Worm (Caenorhabditis elegans): Measurements from ENCODE around the gene str-169.

Gene str-169

ce11 chrIV:4981027-4981426 lies 35.2 kb downstream of the str-169 start, which contains the start of gene srz-24:
TSS of gene srz-24 (minus strand) at chrIV:4981127.
- TF ChIP-seq ztf-29 (GFP tag; IDR thresholded peaks at IDR 0.05) (no peak), T22C8.4 (GFP tag; IDR thresholded peaks at IDR 0.05) (no peak), ref-1 (GFP tag; conservative IDR thresholded peaks at IDR 0.05) (no peak), med-1 (GFP tag; optimal IDR thresholded peaks at IDR 0.05; ENCODE audit: insufficient read depth) (no peak), klf-2 (GFP tag; conservative IDR thresholded peaks at IDR 0.05) (no peak), tab-1 (GFP tag; IDR thresholded peaks at IDR 0.05) (no peak), flt-1 (GFP tag; IDR thresholded peaks at IDR 0.05) (no peak), cog-1 (tag; optimal IDR thresholded peaks at IDR 0.05) (no peak), ztf-23 (GFP tag; IDR thresholded peaks at IDR 0.05) (no peak)

ce11 chrIV:4982477-4982876 lies 36.6 kb downstream of the str-169 start, which contains the start of gene E03H12.4:
TSS of gene E03H12.4 (plus strand) at chrIV:4982596.
- no peak for TF ChIP-seq flt-1 (GFP tag; IDR thresholded peaks at IDR 0.05)
- TF ChIP-seq ztf-23 (GFP tag; IDR thresholded peaks at IDR 0.05), result no peak
- no peak for TF ChIP-seq T22C8.4 (GFP tag; IDR thresholded peaks at IDR 0.05)
- TF ChIP-seq ref-1 (GFP tag; conservative IDR thresholded peaks at IDR 0.05), result no peak
- no peak for TF ChIP-seq ztf-29 (GFP tag; IDR thresholded peaks at IDR 0.05)
- TF ChIP-seq med-1 (GFP tag; optimal IDR thresholded peaks at IDR 0.05; ENCODE audit: insufficient read depth), result no peak
- no peak for TF ChIP-seq klf-2 (GFP tag; conservative IDR thresholded peaks at IDR 0.05)

- TF ChIP-seq flt-1 (GFP tag; IDR thresholded peaks at IDR 0.05) (no peak), med-1 (GFP tag; optimal IDR thresholded peaks at IDR 0.05; ENCODE audit: insufficient read depth) (no peak), ztf-29 (GFP tag; IDR thresholded peaks at IDR 0.05) (no peak), cog-1 (tag; optimal IDR thresholded peaks at IDR 0.05) (no peak)
These were observed 37.9 kb downstream of the str-169 start, which contains the start of gene clec-176 for ce11 chrIV:4983746-4984145. TSS of gene clec-176 (plus strand) at chrIV:4984046.

ce11 chrIV:4986246-4986645 lies 40.4 kb downstream of the str-169 start, which contains the start of gene clec-177:
TSS of gene clec-177 (plus strand) at chrIV:4986546.
- TF ChIP-seq klf-2 (GFP tag; conservative IDR thresholded peaks at IDR 0.05), result no peak
- no peak for TF ChIP-seq ref-1 (GFP tag; conservative IDR thresholded peaks at IDR 0.05)

- TF ChIP-seq klf-2 (GFP tag; conservative IDR thresholded peaks at IDR 0.05), result no peak
- no peak for TF ChIP-seq med-1 (GFP tag; optimal IDR thresholded peaks at IDR 0.05; ENCODE audit: insufficient read depth)
- TF ChIP-seq ref-1 (GFP tag; conservative IDR thresholded peaks at IDR 0.05), result no peak
- no peak for TF ChIP-seq ztf-23 (GFP tag; IDR thresholded peaks at IDR 0.05)
- TF ChIP-seq flt-1 (GFP tag; IDR thresholded peaks at IDR 0.05), result no peak
- no peak for TF ChIP-seq T22C8.4 (GFP tag; IDR thresholded peaks at IDR 0.05)
- no peak for TF ChIP-seq ztf-29 (GFP tag; IDR thresholded peaks at IDR 0.05)
- no peak for TF ChIP-seq tab-1 (GFP tag; IDR thresholded peaks at IDR 0.05)
- no peak for TF ChIP-seq cog-1 (tag; optimal IDR thresholded peaks at IDR 0.05)
These were observed 42.7 kb downstream of the str-169 start, which contains the start of gene E03H12.7 for ce11 chrIV:4988531-4988930. TSS of gene E03H12.7 (minus strand) at chrIV:4988631.

- TF ChIP-seq ref-1 (GFP tag; conservative IDR thresholded peaks at IDR 0.05) (no peak), T22C8.4 (GFP tag; IDR thresholded peaks at IDR 0.05) (no peak), cog-1 (tag; optimal IDR thresholded peaks at IDR 0.05) (no peak), tab-1 (GFP tag; IDR thresholded peaks at IDR 0.05) (no peak), klf-2 (GFP tag; conservative IDR thresholded peaks at IDR 0.05) (no peak), flt-1 (GFP tag; IDR thresholded peaks at IDR 0.05) (no peak), ztf-29 (GFP tag; IDR thresholded peaks at IDR 0.05) (no peak), med-1 (GFP tag; optimal IDR thresholded peaks at IDR 0.05; ENCODE audit: insufficient read depth) (no peak), ztf-23 (GFP tag; IDR thresholded peaks at IDR 0.05) (no peak)
These were observed 46.2 kb downstream of the str-169 start, which contains the start of gene str-162 for ce11 chrIV:4992089-4992488. TSS of gene str-162 (plus strand) at chrIV:4992389.

ce11 chrIV:4993128-4993527 lies 47.3 kb downstream of the str-169 start:
- TF ChIP-seq ref-1 (GFP tag; conservative IDR thresholded peaks at IDR 0.05), result no peak

ce11 chrIV:4995842-4996241 lies 50.0 kb downstream of the str-169 start, which contains the start of gene ssq-2:
TSS of gene ssq-2 (plus strand) at chrIV:4996142.
- TF ChIP-seq klf-2 (GFP tag; conservative IDR thresholded peaks at IDR 0.05), result no peak
- no peak for TF ChIP-seq cog-1 (tag; optimal IDR thresholded peaks at IDR 0.05)
- no peak for TF ChIP-seq flt-1 (GFP tag; IDR thresholded peaks at IDR 0.05)
- TF ChIP-seq ztf-29 (GFP tag; IDR thresholded peaks at IDR 0.05), result no peak
- no peak for TF ChIP-seq tab-1 (GFP tag; IDR thresholded peaks at IDR 0.05)
- TF ChIP-seq ztf-23 (GFP tag; IDR thresholded peaks at IDR 0.05), result no peak
- TF ChIP-seq ref-1 (GFP tag; conservative IDR thresholded peaks at IDR 0.05), result no peak
- TF ChIP-seq T22C8.4 (GFP tag; IDR thresholded peaks at IDR 0.05), result no peak
- TF ChIP-seq med-1 (GFP tag; optimal IDR thresholded peaks at IDR 0.05; ENCODE audit: insufficient read depth), result no peak

- TF ChIP-seq flt-1 (GFP tag; IDR thresholded peaks at IDR 0.05) (no peak), klf-2 (GFP tag; conservative IDR thresholded peaks at IDR 0.05) (no peak), ztf-29 (GFP tag; IDR thresholded peaks at IDR 0.05) (no peak), ref-1 (GFP tag; conservative IDR thresholded peaks at IDR 0.05) (no peak), T22C8.4 (GFP tag; IDR thresholded peaks at IDR 0.05) (no peak), cog-1 (tag; optimal IDR thresholded peaks at IDR 0.05) (no peak), med-1 (GFP tag; optimal IDR thresholded peaks at IDR 0.05; ENCODE audit: insufficient read depth) (no peak), tab-1 (GFP tag; IDR thresholded peaks at IDR 0.05) (no peak), ztf-23 (GFP tag; IDR thresholded peaks at IDR 0.05) (no peak)
These were observed 51.1 kb downstream of the str-169 start for ce11 chrIV:4996956-4997355.

Measured in whole organism, midembryonic.